Worm (Caenorhabditis elegans) whole organism, L1 larva: ENCODE measurements around the gene nhr-100.

Experiments used
- aly-2 ChIP-seq: fragments of 150-350 bp; optimal IDR thresholded peaks from 2 replicates; lab custom pipeline; 2014; ENCODE audit warnings: missing biosample characterization, missing genetic modification characterization
- hlh-17 ChIP-seq: fragments of 200-800 bp; sonication (Bioruptor generic); optimal IDR thresholded peaks from 2 replicates; lab custom pipeline; 2018; ENCODE audit warnings: missing genetic modification characterization, mild to moderate bottlenecking, missing compliant biosample characterization, moderate library complexity, borderline replicate concordance
- isw-1 ChIP-seq: fragments of 200-800 bp; sonication (Bioruptor generic); IDR thresholded peaks from 2 replicates; pipeline ENCODE4 v1.3.6; 2022; ENCODE audit warnings: missing genetic modification characterization, missing compliant biosample characterization
- jun-1 ChIP-seq: fragments of 150-350 bp; optimal IDR thresholded peaks from 2 replicates; lab custom pipeline; 2014; ENCODE audit warnings: missing biosample characterization, missing genetic modification reagents, missing genetic modification characterization
- lin-15B ChIP-seq: fragments of 150-350 bp; sonication (generic microtip); optimal IDR thresholded peaks from 3 replicates; lab custom pipeline; 2014; ENCODE audit warnings: missing biosample characterization, missing genetic modification characterization
- lsy-2 ChIP-seq, 2 experiments: fragments of 150-350 bp; optimal IDR thresholded peaks; 2 replicates each; lab custom pipeline; 2014; ENCODE audit warnings: missing biosample characterization in 2 of 2, missing genetic modification characterization in 2 of 2
- nhr-237 ChIP-seq: fragments of 150-350 bp; optimal IDR thresholded peaks from 2 replicates; lab custom pipeline; 2014; ENCODE audit warnings: missing biosample characterization, missing genetic modification characterization
- nhr-84 ChIP-seq: sonication (generic microtip); optimal IDR thresholded peaks from 2 replicates; lab custom pipeline; 2017; ENCODE audit warnings: missing biosample characterization, missing genetic modification characterization
- skn-1 ChIP-seq: fragments of 150-350 bp; optimal IDR thresholded peaks from 2 replicates; lab custom pipeline; 2014; ENCODE audit warnings: missing biosample characterization, missing genetic modification characterization
- snpc-4 ChIP-seq: fragments of 150-350 bp; optimal IDR thresholded peaks from 2 replicates; lab custom pipeline; 2014; ENCODE audit warnings: missing biosample characterization, missing genetic modification characterization
- sox-4 ChIP-seq: sonication (generic microtip); optimal IDR thresholded peaks from 2 replicates; lab custom pipeline; 2016; ENCODE audit warnings: missing genetic modification characterization, missing compliant biosample characterization
- unc-62 ChIP-seq: fragments of 150-350 bp; optimal IDR thresholded peaks from 2 replicates; lab custom pipeline; 2014; ENCODE audit warnings: missing biosample characterization, missing genetic modification reagents, missing genetic modification characterization
- ztf-11 ChIP-seq, 2 experiments: sonication (generic microtip); optimal IDR thresholded peaks; 2 replicates each; lab custom pipeline; 2016 to 2017; ENCODE audit warnings: missing genetic modification characterization in 2 of 2, missing biosample characterization in 1 of 2, missing compliant biosample characterization in 1 of 2

- TF ChIP-seq unc-62 (GFP tag; lab: Kevin White, UChicago) (no peak), ztf-11 (tag; optimal IDR thresholded peaks at IDR 0.05; lab: Kevin White, UChicago) (no peak), lin-15B (tag; lab: Kevin White, UChicago) (no peak), hlh-17 (GFP tag; lab: Kevin White, UChicago) (no peak), jun-1 (no peak), skn-1 (tag; lab: Kevin White, UChicago) (no peak), sox-4 (tag; lab: Kevin White, UChicago) (no peak), lsy-2 (tag; optimal IDR thresholded peaks at IDR 0.05; lab: Kevin White, UChicago) (no peak), nhr-84 (tag; lab: Kevin White, UChicago) (no peak), isw-1 (GFP tag; lab: Robert Waterston, UW) (no peak), aly-2 (tag; lab: Kevin White, UChicago) (no peak), snpc-4 (tag; lab: Kevin White, UChicago) (no peak), nhr-237 (tag; lab: Kevin White, UChicago) (no peak)
Observed at ce11 chrIV:9739001-9739400, 10.5 kb downstream of the nhr-100 start.
